Fruit fly (Drosophila melanogaster) whole organism, adult: ENCODE results near the gene CG5180.

Source experiments
- CG11617 ChIP-seq: fragments of 200-800 bp; sonication (Bioruptor generic); optimal IDR thresholded peaks from 2 replicates; lab custom pipeline; 2017; ENCODE audit warnings: mild to moderate bottlenecking, missing biosample characterization, missing genetic modification reagents, missing genetic modification characterization
- CG12768 ChIP-seq: fragments of 200-800 bp; sonication (Bioruptor generic); optimal IDR thresholded peaks from 2 replicates; lab custom pipeline; 2017; ENCODE audit warnings: missing biosample characterization, missing genetic modification characterization, mild to moderate bottlenecking, moderate library complexity, missing genetic modification reagents
- CG14711 ChIP-seq: fragments of 200-800 bp; sonication (Bioruptor generic); optimal IDR thresholded peaks from 2 replicates; lab custom pipeline; 2018; ENCODE audit warnings: missing biosample characterization, mild to moderate bottlenecking, missing genetic modification characterization, moderate library complexity
- CG1620 ChIP-seq: fragments of 200-800 bp; sonication (Bioruptor generic); optimal IDR thresholded peaks from 2 replicates; lab custom pipeline; 2016; ENCODE audit warnings: missing biosample characterization, missing genetic modification characterization
- CG33017 ChIP-seq: fragments of 200-800 bp; sonication (Bioruptor generic); optimal IDR thresholded peaks from 2 replicates; lab custom pipeline; 2018; ENCODE audit warnings: missing biosample characterization, mild to moderate bottlenecking, missing genetic modification characterization, moderate library complexity
- CG5204 ChIP-seq: fragments of 200-800 bp; sonication (Bioruptor generic); optimal IDR thresholded peaks from 2 replicates; lab custom pipeline; 2016; ENCODE audit warnings: missing biosample characterization, missing genetic modification characterization
- CG7045 ChIP-seq: fragments of 200-800 bp; sonication (Bioruptor generic); optimal IDR thresholded peaks from 2 replicates; lab custom pipeline; 2017; ENCODE audit warnings: missing biosample characterization, mild to moderate bottlenecking, missing genetic modification characterization
- CG7101 ChIP-seq: fragments of 200-800 bp; sonication (Bioruptor generic); optimal IDR thresholded peaks from 2 replicates; lab custom pipeline; 2018; ENCODE audit warnings: missing biosample characterization, mild to moderate bottlenecking, missing genetic modification characterization, moderate library complexity
- Clk ChIP-seq: fragments of 200-800 bp; sonication (Bioruptor generic); optimal IDR thresholded peaks from 2 replicates; lab custom pipeline; 2017; ENCODE audit warnings: missing biosample characterization, missing genetic modification characterization
- Crg-1 ChIP-seq: fragments of 200-800 bp; sonication (Bioruptor generic); optimal IDR thresholded peaks from 2 replicates; lab custom pipeline; 2016; ENCODE audit warnings: missing biosample characterization, missing genetic modification characterization
- Hr96 ChIP-seq: fragments of 200-800 bp; sonication (Bioruptor generic); optimal IDR thresholded peaks from 2 replicates; lab custom pipeline; 2016; ENCODE audit warnings: missing biosample characterization, missing genetic modification characterization
- Mnt ChIP-seq: fragments of 200-800 bp; sonication (Bioruptor generic); optimal IDR thresholded peaks from 2 replicates; lab custom pipeline; 2016; ENCODE audit warnings: missing biosample characterization, mild to moderate bottlenecking, missing genetic modification characterization
- bab1 ChIP-seq: fragments of 200-800 bp; sonication (Bioruptor generic); optimal IDR thresholded peaks from 3 replicates; lab custom pipeline; 2019; ENCODE audit warnings: missing biosample characterization, mild to moderate bottlenecking, missing genetic modification characterization, moderate library complexity
- cic ChIP-seq: fragments of 200-800 bp; sonication (Bioruptor generic); optimal IDR thresholded peaks from 2 replicates; lab custom pipeline; 2017; ENCODE audit warnings: missing biosample characterization, mild to moderate bottlenecking, missing genetic modification characterization, moderate library complexity
- cnc ChIP-seq, 2 experiments: fragments of >200 bp; optimal IDR thresholded peaks; 2 replicates each; lab custom pipeline; 2017
- kay ChIP-seq: fragments of 200-800 bp; sonication (Bioruptor generic); peaks from one replicate; lab custom pipeline; 2016; ENCODE audit warnings: missing biosample characterization, missing genetic modification characterization, borderline replicate concordance
- ovo ChIP-seq: fragments of 200-800 bp; sonication (Bioruptor generic); optimal IDR thresholded peaks from 2 replicates; lab custom pipeline; 2016; ENCODE audit warnings: missing biosample characterization, missing genetic modification characterization
- pad ChIP-seq: fragments of 200-800 bp; sonication (Bioruptor generic); optimal IDR thresholded peaks from 3 replicates; lab custom pipeline; 2017; ENCODE audit warnings: missing biosample characterization, missing genetic modification characterization, mild to moderate bottlenecking, moderate library complexity, missing genetic modification reagents
- tj ChIP-seq: fragments of 200-800 bp; sonication (Bioruptor generic); optimal IDR thresholded peaks from 3 replicates; lab custom pipeline; 2017; ENCODE audit warnings: missing biosample characterization, mild to moderate bottlenecking, missing genetic modification characterization, moderate library complexity
- toe ChIP-seq: fragments of 200-800 bp; sonication (Bioruptor generic); optimal IDR thresholded peaks from 2 replicates; lab custom pipeline; 2016; ENCODE audit warnings: missing biosample characterization, missing genetic modification characterization

The CG5180 gene

dm6 chr3R:20557114-20557414, 666 bp upstream of the CG5180 start:
- TF ChIP-seq CG7101 (tag; lab: Kevin White, UChicago), result no peak
- TF ChIP-seq CG33017, result no peak
- TF ChIP-seq CG1620 (GFP tag; lab: Kevin White, UChicago), result no peak
- TF ChIP-seq Clk (GFP tag; lab: Kevin White, UChicago), result no peak
- TF ChIP-seq Crg-1, result no peak
- TF ChIP-seq pad (GFP tag; lab: Kevin White, UChicago), result no peak
- no peak for TF ChIP-seq kay (GFP tag; lab: Kevin White, UChicago)
- no peak for TF ChIP-seq cnc (optimal IDR thresholded peaks at IDR 0.05; lab: Kevin White, UChicago)
- no peak for TF ChIP-seq bab1 (GFP tag; lab: Kevin White, UChicago)
- no peak for TF ChIP-seq Hr96 (GFP tag; lab: Kevin White, UChicago)
- TF ChIP-seq CG11617 (GFP tag; lab: Kevin White, UChicago), result no peak
- TF ChIP-seq Mnt, result no peak

- TF ChIP-seq kay (GFP tag; lab: Kevin White, UChicago) (no peak), CG7101 (tag; lab: Kevin White, UChicago) (peak; percentile 40), cic (no peak), CG14711 (tag; lab: Kevin White, UChicago) (no peak), tj (no peak), pad (GFP tag; lab: Kevin White, UChicago) (no peak), cnc (optimal IDR thresholded peaks at IDR 0.05; lab: Kevin White, UChicago) (no peak), Clk (GFP tag; lab: Kevin White, UChicago) (no peak), ovo (GFP tag; lab: Kevin White, UChicago) (no peak), CG12768 (GFP tag; lab: Kevin White, UChicago) (peak; percentile 2), toe (no peak), CG33017 (no peak), bab1 (GFP tag; lab: Kevin White, UChicago) (peak; percentile 8), CG1620 (GFP tag; lab: Kevin White, UChicago) (peak; percentile 58)
These were observed 368 bp downstream of the CG5180 start for dm6 chr3R:20558106-20558489.

dm6 chr3R:20560019-20560667, 2.4 kb downstream of the CG5180 start, which contains the start of gene CG15922:
Gene CG15922 (minus strand): TSS chr3R:20560280.
- no peak for TF ChIP-seq toe
- TF ChIP-seq tj, result no peak
- peak; percentile 11 for TF ChIP-seq Hr96 (GFP tag; lab: Kevin White, UChicago)
- TF ChIP-seq cic, result no peak
- peak; percentile 27 for TF ChIP-seq CG12768 (GFP tag; lab: Kevin White, UChicago)
- TF ChIP-seq Mnt, result no peak
- peak; percentile 5 for TF ChIP-seq CG11617 (GFP tag; lab: Kevin White, UChicago)
- no peak for TF ChIP-seq CG7045 (GFP tag; lab: Kevin White, UChicago)
- TF ChIP-seq CG5204 (GFP tag; lab: Kevin White, UChicago), result no peak
- peak; percentile 83 for TF ChIP-seq kay (GFP tag; lab: Kevin White, UChicago)
- TF ChIP-seq CG14711 (tag; lab: Kevin White, UChicago), result no peak
- no peak for TF ChIP-seq cnc (optimal IDR thresholded peaks at IDR 0.05; lab: Kevin White, UChicago)
- TF ChIP-seq Clk (GFP tag; lab: Kevin White, UChicago), result no peak
- TF ChIP-seq pad (GFP tag; lab: Kevin White, UChicago), result no peak
- peak; percentile 15 for TF ChIP-seq CG1620 (GFP tag; lab: Kevin White, UChicago)
- TF ChIP-seq bab1 (GFP tag; lab: Kevin White, UChicago), result no peak
- no peak for TF ChIP-seq CG7101 (tag; lab: Kevin White, UChicago)
- no peak for TF ChIP-seq ovo (GFP tag; lab: Kevin White, UChicago)
- TF ChIP-seq CG33017, result no peak
- no peak for TF ChIP-seq Crg-1

dm6 chr3R:20560668-20561226, 3.0 kb downstream of the CG5180 start, which contains the start of gene CG5191:
Gene CG5191 (plus strand): TSS chr3R:20560865.
- TF ChIP-seq tj (no peak), CG1620 (GFP tag; lab: Kevin White, UChicago) (no peak), CG11617 (GFP tag; lab: Kevin White, UChicago) (peak; percentile 18), Clk (GFP tag; lab: Kevin White, UChicago) (no peak), CG12768 (GFP tag; lab: Kevin White, UChicago) (peak; percentile 19), Crg-1 (no peak), ovo (GFP tag; lab: Kevin White, UChicago) (peak; percentile 59), CG7101 (tag; lab: Kevin White, UChicago) (no peak), Hr96 (GFP tag; lab: Kevin White, UChicago) (no peak), bab1 (GFP tag; lab: Kevin White, UChicago) (no peak), CG5204 (GFP tag; lab: Kevin White, UChicago) (no peak), toe (no peak), pad (GFP tag; lab: Kevin White, UChicago) (no peak), CG33017 (no peak), cic (no peak), CG7045 (GFP tag; lab: Kevin White, UChicago) (no peak), CG14711 (tag; lab: Kevin White, UChicago) (no peak), cnc (optimal IDR thresholded peaks at IDR 0.05; lab: Kevin White, UChicago) (no peak), Mnt (no peak)

- TF ChIP-seq CG11617 (GFP tag; lab: Kevin White, UChicago), result no peak
- TF ChIP-seq CG33017, result no peak
- TF ChIP-seq Crg-1, result no peak
- TF ChIP-seq CG12768 (GFP tag; lab: Kevin White, UChicago), result peak; percentile 36
- TF ChIP-seq CG5204 (GFP tag; lab: Kevin White, UChicago), result no peak
- TF ChIP-seq bab1 (GFP tag; lab: Kevin White, UChicago), result no peak
- no peak for TF ChIP-seq pad (GFP tag; lab: Kevin White, UChicago)
- peak; percentile 33 for TF ChIP-seq Mnt
- TF ChIP-seq Clk (GFP tag; lab: Kevin White, UChicago), result no peak
These were observed 6.2 kb downstream of the CG5180 start, which contains the start of gene CG10877 for dm6 chr3R:20563830-20564421. Gene CG10877 (minus strand): TSS chr3R:20564067.
